Worm (Caenorhabditis elegans) whole organism, L4 larva: ENCODE data around the gene cox-14.
A peak's percentile ranks its signal among the peaks of the same experiment; 100 is the strongest.

Source experiments
- F10B5.3 ChIP-seq: sonication (generic microtip); optimal IDR thresholded peaks from 2 replicates; lab custom pipeline; 2016; ENCODE audit warnings: mild to moderate bottlenecking, missing genetic modification characterization, missing compliant biosample characterization
- F26F4.8 ChIP-seq: fragments of 200-800 bp; sonication (Bioruptor generic); conservative IDR thresholded peaks from 2 replicates; pipeline ENCODE4 v1.3.6; 2022; ENCODE audit warnings: missing genetic modification characterization, missing compliant biosample characterization
- F37D6.2 ChIP-seq: sonication (generic microtip); optimal IDR thresholded peaks from 2 replicates; lab custom pipeline; 2016; ENCODE audit warnings: mild to moderate bottlenecking, missing genetic modification characterization, missing compliant biosample characterization
- R02D3.7 ChIP-seq: fragments of 150-350 bp; sonication (generic microtip); optimal IDR thresholded peaks from 3 replicates; lab custom pipeline; 2014; ENCODE audit warnings: missing biosample characterization, missing genetic modification characterization
- aha-1 ChIP-seq: fragments of 150-350 bp; peaks from one replicate; lab custom pipeline; 2014; ENCODE audit warnings: missing biosample characterization, missing genetic modification characterization
- ama-1 ChIP-seq: fragments of 150-350 bp; optimal IDR thresholded peaks from 2 replicates; lab custom pipeline; 2014; ENCODE audit warnings: inconsistent platforms, mixed read lengths
- ceh-28 ChIP-seq: fragments of 150-350 bp; optimal IDR thresholded peaks from 2 replicates; lab custom pipeline; 2014; ENCODE audit warnings: missing biosample characterization, missing genetic modification reagents, missing genetic modification characterization
- ceh-32 ChIP-seq: sonication (generic microtip); optimal IDR thresholded peaks from 2 replicates; lab custom pipeline; 2016; ENCODE audit warnings: mild to moderate bottlenecking, missing genetic modification characterization, missing compliant biosample characterization; ENCODE audit not compliant: poor library complexity
- ceh-44 ChIP-seq: fragments of 200-800 bp; sonication (Bioruptor generic); IDR thresholded peaks from 2 replicates; pipeline ENCODE4 v1.3.6; 2022; ENCODE audit warnings: missing genetic modification reagents, missing genetic modification characterization, missing compliant biosample characterization
- ceh-62 ChIP-seq: sonication (generic microtip); optimal IDR thresholded peaks from 2 replicates; lab custom pipeline; 2017; ENCODE audit warnings: missing biosample characterization, missing genetic modification characterization
- ceh-82 ChIP-seq: sonication (generic microtip); optimal IDR thresholded peaks from 2 replicates; lab custom pipeline; 2017; ENCODE audit warnings: missing biosample characterization, missing genetic modification characterization
- ces-1 ChIP-seq: fragments of 150-350 bp; sonication (generic microtip); optimal IDR thresholded peaks from 4 replicates; lab custom pipeline; 2014; ENCODE audit warnings: missing biosample characterization, missing genetic modification reagents, missing genetic modification characterization
- cey-2 ChIP-seq: sonication (generic microtip); optimal IDR thresholded peaks from 3 replicates; lab custom pipeline; 2017; ENCODE audit warnings: missing genetic modification characterization, mild to moderate bottlenecking, missing compliant biosample characterization, antibody characterized with exemption, borderline replicate concordance; ENCODE audit not compliant: insufficient read depth
- ctbp-1 ChIP-seq: fragments of 200-800 bp; sonication (Bioruptor generic); IDR thresholded peaks from 2 replicates; pipeline ENCODE4 v1.3.6; 2022; ENCODE audit warnings: missing genetic modification reagents, missing genetic modification characterization, missing compliant biosample characterization
- daf-16 ChIP-seq, 3 experiments: sonication (generic microtip); optimal IDR thresholded peaks; 2 replicates each; lab custom pipeline; 2016 to 2017; ENCODE audit warnings: missing genetic modification characterization in 3 of 3, missing genetic modification reagents in 3 of 3, mild to moderate bottlenecking in 2 of 3, missing compliant biosample characterization in 2 of 3, missing biosample characterization in 1 of 3, moderate library complexity in 1 of 3
- daf-19 ChIP-seq: fragments of 200-800 bp; sonication (Bioruptor generic); conservative IDR thresholded peaks from 2 replicates; pipeline ENCODE4 v1.3.6; 2022; ENCODE audit warnings: missing genetic modification characterization, missing compliant biosample characterization
- daf-8 ChIP-seq: fragments of 200-800 bp; sonication (Bioruptor generic); IDR thresholded peaks from 2 replicates; pipeline ENCODE4 v1.3.6; 2022; ENCODE audit warnings: missing genetic modification characterization, missing compliant biosample characterization
- dmd-6 ChIP-seq: fragments of 200-800 bp; sonication (Bioruptor generic); IDR thresholded peaks from 2 replicates; pipeline ENCODE4 v1.3.6; 2022; ENCODE audit warnings: missing genetic modification reagents, missing genetic modification characterization, missing compliant biosample characterization
- dmd-9 ChIP-seq: fragments of 200-800 bp; sonication (Bioruptor generic); IDR thresholded peaks from 2 replicates; pipeline ENCODE4 v1.3.6; 2022; ENCODE audit warnings: missing genetic modification reagents, missing genetic modification characterization, missing compliant biosample characterization
- dpl-1 ChIP-seq: fragments of 150-350 bp; optimal IDR thresholded peaks from 2 replicates; lab custom pipeline; 2014; ENCODE audit warnings: missing biosample characterization, missing genetic modification reagents, missing genetic modification characterization
- dve-1 ChIP-seq: sonication (generic microtip); optimal IDR thresholded peaks from 2 replicates; lab custom pipeline; 2017; ENCODE audit warnings: antibody characterized with exemption, mild to moderate bottlenecking, missing genetic modification characterization, missing compliant biosample characterization; ENCODE audit not compliant: insufficient read depth
- egl-43 ChIP-seq: fragments of 200-800 bp; sonication (Bioruptor generic); IDR thresholded peaks from 2 replicates; pipeline ENCODE4 v1.3.6; 2022; ENCODE audit warnings: missing genetic modification reagents, missing genetic modification characterization, missing compliant biosample characterization
- hlh-11 ChIP-seq: fragments of 200-800 bp; sonication (Bioruptor generic); optimal IDR thresholded peaks from 2 replicates; lab custom pipeline; 2018; ENCODE audit warnings: mild to moderate bottlenecking, missing genetic modification characterization, missing compliant biosample characterization
- jun-1 ChIP-seq: fragments of 150-350 bp; optimal IDR thresholded peaks from 2 replicates; lab custom pipeline; 2014; ENCODE audit warnings: missing biosample characterization, missing genetic modification reagents, missing genetic modification characterization
- lim-7 ChIP-seq: fragments of 200-800 bp; sonication (Bioruptor generic); IDR thresholded peaks from 2 replicates; pipeline ENCODE4 v1.3.6; 2022; ENCODE audit warnings: missing genetic modification characterization, missing compliant biosample characterization
- lsy-2 ChIP-seq, 2 experiments: fragments of 150-350 bp in 1 of 2; sonication (generic microtip) in 1 of 2; optimal IDR thresholded peaks; 2 replicates each; lab custom pipeline; 2014 to 2017; ENCODE audit warnings: missing biosample characterization in 2 of 2, missing genetic modification characterization in 2 of 2
- madf-5 ChIP-seq, 2 experiments: fragments of 200-800 bp; sonication (Bioruptor generic); IDR thresholded peaks; 2 replicates each; pipeline ENCODE4 v1.3.6; 2022; ENCODE audit warnings: missing compliant biosample characterization in 2 of 2, missing genetic modification characterization in 2 of 2
- mep-1 ChIP-seq: fragments of 150-350 bp; sonication (generic microtip); optimal IDR thresholded peaks from 3 replicates; lab custom pipeline; 2014; ENCODE audit warnings: missing biosample characterization, missing genetic modification characterization
- nhr-10 ChIP-seq: fragments of 150-350 bp; optimal IDR thresholded peaks from 2 replicates; lab custom pipeline; 2014; ENCODE audit warnings: missing biosample characterization, missing genetic modification characterization
- nhr-28 ChIP-seq: fragments of 150-350 bp; optimal IDR thresholded peaks from 2 replicates; lab custom pipeline; 2014; ENCODE audit warnings: missing biosample characterization, missing genetic modification characterization
- nhr-48 ChIP-seq: sonication (generic microtip); optimal IDR thresholded peaks from 2 replicates; lab custom pipeline; 2016; ENCODE audit warnings: mild to moderate bottlenecking, missing genetic modification characterization, missing compliant biosample characterization
- nhr-6 ChIP-seq: fragments of 150-350 bp; optimal IDR thresholded peaks from 2 replicates; lab custom pipeline; 2014; ENCODE audit warnings: missing biosample characterization, missing genetic modification characterization
- nhr-76 ChIP-seq: fragments of 150-350 bp; optimal IDR thresholded peaks from 2 replicates; lab custom pipeline; 2014; ENCODE audit warnings: missing biosample characterization, missing genetic modification characterization
- nhr-77 ChIP-seq: fragments of 150-350 bp; optimal IDR thresholded peaks from 2 replicates; lab custom pipeline; 2014; ENCODE audit warnings: missing biosample characterization, missing genetic modification characterization
- pha-4 ChIP-seq, 2 experiments: fragments of 150-350 bp in 1 of 2; fragments of 200-800 bp in 1 of 2; sonication (Bioruptor generic) in 1 of 2; IDR thresholded peaks in 1 of 2; optimal IDR thresholded peaks in 1 of 2; 2 replicates each; pipeline versions ENCODE4 v1.3.6 to Lab custom; 2014 to 2022; ENCODE audit warnings: missing genetic modification characterization in 2 of 2, missing genetic modification reagents in 2 of 2, missing biosample characterization in 1 of 2, missing compliant biosample characterization in 1 of 2
- pqm-1 ChIP-seq: sonication (generic microtip); optimal IDR thresholded peaks from 2 replicates; lab custom pipeline; 2017; ENCODE audit warnings: missing biosample characterization, missing genetic modification characterization
- set-16 ChIP-seq: fragments of 200-800 bp; sonication (Bioruptor generic); IDR thresholded peaks from 2 replicates; pipeline ENCODE4 v1.3.6; 2022; ENCODE audit warnings: missing genetic modification reagents, missing genetic modification characterization, missing compliant biosample characterization
- snpc-1.2 ChIP-seq: fragments of 200-800 bp; sonication (Bioruptor generic); IDR thresholded peaks from 2 replicates; pipeline ENCODE4 v1.3.6; 2022; ENCODE audit warnings: missing genetic modification reagents, missing genetic modification characterization, missing compliant biosample characterization
- snpc-4 ChIP-seq: fragments of 150-350 bp; optimal IDR thresholded peaks from 2 replicates; lab custom pipeline; 2014; ENCODE audit warnings: missing biosample characterization, missing genetic modification characterization
- spr-1 ChIP-seq: sonication (generic microtip); optimal IDR thresholded peaks from 2 replicates; lab custom pipeline; 2016; ENCODE audit warnings: mild to moderate bottlenecking, missing genetic modification characterization, missing compliant biosample characterization
- tag-97 ChIP-seq: fragments of 200-800 bp; sonication (Bioruptor generic); IDR thresholded peaks from 2 replicates; pipeline ENCODE4 v1.3.6; 2022; ENCODE audit warnings: missing genetic modification characterization, missing compliant biosample characterization
- tra-1 ChIP-seq: fragments of 200-800 bp; sonication (Bioruptor generic); IDR thresholded peaks from 2 replicates; pipeline ENCODE4 v1.3.6; 2022; ENCODE audit warnings: missing genetic modification reagents, missing genetic modification characterization, missing compliant biosample characterization
- unc-130 ChIP-seq: sonication (generic microtip); optimal IDR thresholded peaks from 2 replicates; lab custom pipeline; 2016; ENCODE audit warnings: missing genetic modification reagents, missing genetic modification characterization, missing compliant biosample characterization
- vab-7 ChIP-seq: fragments of 200-800 bp; sonication (Bioruptor generic); IDR thresholded peaks from 2 replicates; pipeline ENCODE4 v1.3.6; 2022; ENCODE audit warnings: missing genetic modification reagents, missing genetic modification characterization, missing compliant biosample characterization
- zip-2 ChIP-seq: fragments of 150-350 bp; optimal IDR thresholded peaks from 2 replicates; lab custom pipeline; 2014; ENCODE audit warnings: missing biosample characterization, missing genetic modification characterization
- ztf-7 ChIP-seq: fragments of 150-350 bp; optimal IDR thresholded peaks from 2 replicates; lab custom pipeline; 2014; ENCODE audit warnings: missing biosample characterization, missing genetic modification characterization

Gene cox-14

DNA sequence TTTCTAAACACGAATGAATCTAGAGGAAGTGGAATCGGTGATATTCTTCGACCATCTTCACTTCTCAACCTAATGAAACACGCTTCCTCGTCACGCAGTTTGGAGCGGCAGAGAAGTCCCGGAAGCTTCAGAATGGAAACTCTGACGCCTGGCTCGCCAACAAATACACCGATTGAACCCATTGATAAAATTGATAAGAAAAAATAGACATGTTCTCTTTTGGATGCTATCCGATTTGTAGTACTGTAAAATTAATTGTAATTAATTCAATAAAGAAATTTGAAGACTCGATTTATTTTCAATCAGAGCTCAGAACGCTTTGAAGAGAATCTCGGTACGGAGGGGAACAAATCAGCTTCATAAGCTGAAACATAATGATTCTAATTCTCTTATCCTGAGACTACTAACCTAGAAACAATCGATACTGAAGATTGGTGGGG lies 4.2 kb upstream of the cox-14 start (continued):
- TF ChIP-seq cey-2 (tag; lab: Kevin White, UChicago) = no peak
- TF ChIP-seq snpc-4 (tag; lab: Kevin White, UChicago) = no peak
- TF ChIP-seq dpl-1 = no peak
- TF ChIP-seq ceh-62 (tag; lab: Kevin White, UChicago) = no peak
- TF ChIP-seq daf-8 = no peak
- TF ChIP-seq ztf-7 (tag; lab: Kevin White, UChicago) = no peak
- peak; percentile 74 for TF ChIP-seq hlh-11 (tag; lab: Kevin White, UChicago)
- TF ChIP-seq nhr-10 (tag; lab: Kevin White, UChicago) = peak; percentile 85
- no peak for TF ChIP-seq unc-130 (GFP tag; lab: Kevin White, UChicago)
- TF ChIP-seq egl-43 (GFP tag; lab: Robert Waterston, UW) = peak; percentile 79
- TF ChIP-seq ctbp-1 (GFP tag; lab: Robert Waterston, UW) = 0 out of 2 replicates have a peak, but pooled peaks have one; percentile 56
- TF ChIP-seq madf-5 (GFP tag; IDR thresholded peaks at IDR 0.05; lab: Robert Waterston, UW) = no peak; a peak in 1 of 4 replicates
- TF ChIP-seq set-16 (GFP tag; lab: Robert Waterston, UW) = peak; percentile 27; the same call in 1 of the 2 replicates
- no peak for TF ChIP-seq aha-1 (tag; lab: Kevin White, UChicago)
- peak; percentile 50 for TF ChIP-seq tra-1 (GFP tag; lab: Robert Waterston, UW)
- TF ChIP-seq ceh-28 (tag; lab: Kevin White, UChicago) = no peak
- no peak for TF ChIP-seq ceh-32 (tag; lab: Kevin White, UChicago)
- TF ChIP-seq tag-97 (GFP tag; lab: Robert Waterston, UW) = no peak
- TF ChIP-seq dmd-9 (GFP tag; lab: Robert Waterston, UW) = peak; percentile 77
- peak; percentile 87 for TF ChIP-seq dve-1 (tag; lab: Kevin White, UChicago)
- peak; percentile 45 for TF ChIP-seq zip-2 (tag; lab: Kevin White, UChicago)
- TF ChIP-seq ceh-44 = no peak
- no peak for TF ChIP-seq ceh-82 (tag; lab: Kevin White, UChicago)
- TF ChIP-seq lim-7 (GFP tag; lab: Robert Waterston, UW) = 0 out of 2 replicates have a peak, but pooled peaks have one; percentile 32
- no peak for TF ChIP-seq F37D6.2 (tag; lab: Kevin White, UChicago)
- TF ChIP-seq nhr-77 (tag; lab: Kevin White, UChicago) = peak; percentile 75
- peak; percentile 49 for TF ChIP-seq jun-1
- TF ChIP-seq dmd-6 (GFP tag; lab: Robert Waterston, UW) = peak; percentile 59

DNA sequence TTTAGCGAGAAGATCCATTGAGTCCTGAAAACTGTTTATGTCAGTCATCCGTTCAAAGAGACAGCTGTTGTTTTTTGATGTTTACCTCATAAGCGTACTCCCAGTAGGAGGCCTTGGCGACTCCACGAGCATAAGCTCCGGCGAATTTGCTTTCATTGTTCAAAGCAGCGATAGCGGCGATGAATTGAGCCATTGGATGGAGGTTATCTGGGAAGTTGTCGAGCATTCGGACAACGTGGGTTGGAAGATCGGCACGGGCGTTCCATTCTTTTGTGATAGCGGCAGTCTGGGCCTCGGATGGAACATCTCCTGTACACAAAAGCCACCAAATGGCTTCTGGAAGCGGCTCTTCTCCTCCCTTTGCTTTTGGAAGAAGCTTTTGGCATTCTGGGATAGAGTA lies 2.9 kb upstream of the cox-14 start:
- peak in 1 of 2 experiments; percentile 31 for TF ChIP-seq daf-16 (GFP tag; optimal IDR thresholded peaks at IDR 0.05; lab: Kevin White, UChicago)
- no peak for TF ChIP-seq daf-16 (tag; optimal IDR thresholded peaks at IDR 0.05; lab: Kevin White, UChicago)
- peak; percentile 94 for TF ChIP-seq aha-1 (tag; lab: Kevin White, UChicago)
- TF ChIP-seq snpc-1.2 = no peak
- TF ChIP-seq, all 104 proteins: peak for 2

DNA sequence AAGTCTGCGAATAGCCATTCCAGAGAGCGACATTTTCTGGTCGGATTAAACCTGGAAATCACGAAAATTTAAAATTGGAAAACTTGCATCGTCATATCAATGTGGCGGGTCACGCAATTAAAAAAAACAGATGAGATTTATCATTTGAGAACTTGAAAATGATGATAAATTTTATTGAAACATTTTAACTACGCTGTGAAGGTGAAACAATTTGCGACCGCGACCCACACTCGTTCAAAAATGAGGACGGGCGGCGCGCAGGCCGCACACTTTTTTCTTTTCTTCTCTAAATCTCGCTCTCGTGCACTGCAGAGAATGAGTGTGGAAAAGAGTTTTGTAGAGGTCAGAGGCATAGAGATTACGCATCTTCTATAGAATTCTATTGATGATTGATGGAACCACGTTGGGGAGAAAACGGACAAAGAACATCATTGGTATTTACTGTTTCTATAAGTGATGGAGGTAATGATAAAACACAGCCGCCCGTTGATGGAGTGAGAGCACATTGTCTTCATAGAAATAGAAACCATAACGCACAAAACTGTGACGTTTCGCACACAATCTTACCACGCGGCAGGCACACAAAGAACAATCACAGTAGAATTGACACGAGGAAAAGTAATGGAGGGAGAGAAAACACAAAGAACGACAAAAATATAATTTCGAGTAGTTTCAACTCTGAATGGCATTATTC lies 2.0 kb upstream of the cox-14 start, which contains the start of gene cts-1:
Gene cts-1 (minus strand): TSS at position 51 of the 694 bp plus-strand sequence.
- no peak for TF ChIP-seq pha-4 (GFP tag; IDR thresholded peaks at IDR 0.05; lab: Robert Waterston, UW)
- TF ChIP-seq pha-4 (tag; optimal IDR thresholded peaks at IDR 0.05; lab: Kevin White, UChicago) = peak; percentile 57
- TF ChIP-seq nhr-28 = peak; percentile 97
- no peak for TF ChIP-seq nhr-76 (tag; lab: Kevin White, UChicago)
- TF ChIP-seq nhr-10 (tag; lab: Kevin White, UChicago) = peak; percentile 68
- TF ChIP-seq nhr-6 (tag; lab: Kevin White, UChicago) = peak; percentile 84
- TF ChIP-seq daf-19 (GFP tag; lab: Robert Waterston, UW) = no peak
- TF ChIP-seq R02D3.7 (tag; lab: Kevin White, UChicago) = no peak
- peak; percentile 68 for TF ChIP-seq ama-1 (lab: Kevin White, UChicago)
- peak; percentile 61 for TF ChIP-seq dpl-1
- peak; percentile 89 for TF ChIP-seq mep-1 (tag; lab: Kevin White, UChicago)
- TF ChIP-seq zip-2 (tag; lab: Kevin White, UChicago) = peak; percentile 30
- peak; percentile 10 for TF ChIP-seq jun-1
- TF ChIP-seq spr-1 (tag; lab: Kevin White, UChicago) = peak; percentile 38
- no peak for TF ChIP-seq vab-7 (GFP tag; lab: Robert Waterston, UW)
- TF ChIP-seq ces-1 = no peak
- peak; percentile 86 for TF ChIP-seq nhr-77 (tag; lab: Kevin White, UChicago)
- TF ChIP-seq ztf-7 (tag; lab: Kevin White, UChicago) = peak; percentile 34
- peak; percentile 67 for TF ChIP-seq pqm-1 (tag; lab: Kevin White, UChicago)
- peak; percentile 97 for TF ChIP-seq dve-1 (tag; lab: Kevin White, UChicago)
- peak; percentile 81 for TF ChIP-seq nhr-48
- TF ChIP-seq F10B5.3 (tag; lab: Kevin White, UChicago) = no peak
- peak; percentile 72 to 92 for TF ChIP-seq lsy-2 (tag; optimal IDR thresholded peaks at IDR 0.05; lab: Kevin White, UChicago)
- TF ChIP-seq F26F4.8 = no peak
